Fruit fly (Drosophila melanogaster) whole organism, adult: ENCODE data around the gene CG31800.

Source experiments
- CG11617 ChIP-seq: fragments of 200-800 bp; sonication (Bioruptor generic); optimal IDR thresholded peaks from 2 replicates; lab custom pipeline; 2017; ENCODE audit warnings: mild to moderate bottlenecking, missing biosample characterization, missing genetic modification reagents, missing genetic modification characterization
- CG14711 ChIP-seq: fragments of 200-800 bp; sonication (Bioruptor generic); optimal IDR thresholded peaks from 2 replicates; lab custom pipeline; 2018; ENCODE audit warnings: missing biosample characterization, mild to moderate bottlenecking, missing genetic modification characterization, moderate library complexity
- CG1620 ChIP-seq: fragments of 200-800 bp; sonication (Bioruptor generic); optimal IDR thresholded peaks from 2 replicates; lab custom pipeline; 2016; ENCODE audit warnings: missing biosample characterization, missing genetic modification characterization
- CG33017 ChIP-seq: fragments of 200-800 bp; sonication (Bioruptor generic); optimal IDR thresholded peaks from 2 replicates; lab custom pipeline; 2018; ENCODE audit warnings: missing biosample characterization, mild to moderate bottlenecking, missing genetic modification characterization, moderate library complexity
- CG5204 ChIP-seq: fragments of 200-800 bp; sonication (Bioruptor generic); optimal IDR thresholded peaks from 2 replicates; lab custom pipeline; 2016; ENCODE audit warnings: missing biosample characterization, missing genetic modification characterization
- CG7045 ChIP-seq: fragments of 200-800 bp; sonication (Bioruptor generic); optimal IDR thresholded peaks from 2 replicates; lab custom pipeline; 2017; ENCODE audit warnings: missing biosample characterization, mild to moderate bottlenecking, missing genetic modification characterization
- CG7101 ChIP-seq: fragments of 200-800 bp; sonication (Bioruptor generic); optimal IDR thresholded peaks from 2 replicates; lab custom pipeline; 2018; ENCODE audit warnings: missing biosample characterization, mild to moderate bottlenecking, missing genetic modification characterization, moderate library complexity
- Clk ChIP-seq: fragments of 200-800 bp; sonication (Bioruptor generic); optimal IDR thresholded peaks from 2 replicates; lab custom pipeline; 2017; ENCODE audit warnings: missing biosample characterization, missing genetic modification characterization
- Crg-1 ChIP-seq: fragments of 200-800 bp; sonication (Bioruptor generic); optimal IDR thresholded peaks from 2 replicates; lab custom pipeline; 2016; ENCODE audit warnings: missing biosample characterization, missing genetic modification characterization
- Mnt ChIP-seq: fragments of 200-800 bp; sonication (Bioruptor generic); optimal IDR thresholded peaks from 2 replicates; lab custom pipeline; 2016; ENCODE audit warnings: missing biosample characterization, mild to moderate bottlenecking, missing genetic modification characterization
- bab1 ChIP-seq: fragments of 200-800 bp; sonication (Bioruptor generic); optimal IDR thresholded peaks from 3 replicates; lab custom pipeline; 2019; ENCODE audit warnings: missing biosample characterization, mild to moderate bottlenecking, missing genetic modification characterization, moderate library complexity
- kay ChIP-seq: fragments of 200-800 bp; sonication (Bioruptor generic); peaks from one replicate; lab custom pipeline; 2016; ENCODE audit warnings: missing biosample characterization, missing genetic modification characterization, borderline replicate concordance
- tj ChIP-seq: fragments of 200-800 bp; sonication (Bioruptor generic); optimal IDR thresholded peaks from 3 replicates; lab custom pipeline; 2017; ENCODE audit warnings: missing biosample characterization, mild to moderate bottlenecking, missing genetic modification characterization, moderate library complexity
- toe ChIP-seq: fragments of 200-800 bp; sonication (Bioruptor generic); optimal IDR thresholded peaks from 2 replicates; lab custom pipeline; 2016; ENCODE audit warnings: missing biosample characterization, missing genetic modification characterization

dm6 chr2L:19054516-19054887, 20.1 kb upstream of the CG31800 start:
- TF ChIP-seq bab1 (GFP tag; lab: Kevin White, UChicago) (no peak), Crg-1 (no peak), CG5204 (GFP tag; lab: Kevin White, UChicago) (no peak), Mnt (GFP tag; lab: Kevin White, UChicago) (no peak), CG14711 (tag; lab: Kevin White, UChicago) (no peak), CG7101 (tag; lab: Kevin White, UChicago) (no peak), CG1620 (GFP tag; lab: Kevin White, UChicago) (no peak), kay (no peak), CG7045 (GFP tag; lab: Kevin White, UChicago) (no peak), toe (GFP tag; lab: Kevin White, UChicago) (no peak), CG11617 (no peak), tj (GFP tag; lab: Kevin White, UChicago) (no peak), Clk (GFP tag; lab: Kevin White, UChicago) (no peak), CG33017 (tag; lab: Kevin White, UChicago) (no peak)
